Fruit fly (Drosophila melanogaster) Kc167 (cell line): ENCODE measurements around the gene upSET.

ENCODE experiments used
- Sin3A ChIP-seq: fragments of >200 bp; optimal IDR thresholded peaks from 2 replicates; lab custom pipeline; 2018; ENCODE audit warnings: missing external identifiers
- h ChIP-seq: fragments of >200 bp; optimal IDR thresholded peaks from 3 replicates; lab custom pipeline; 2018; ENCODE audit warnings: missing external identifiers
- psq ChIP-seq: fragments of >200 bp; optimal IDR thresholded peaks from 2 replicates; lab custom pipeline; 2017; ENCODE audit warnings: missing external identifiers
- ttk ChIP-seq: sonication (Bioruptor generic); optimal IDR thresholded peaks from 2 replicates; lab custom pipeline; 2017; ENCODE audit warnings: missing external identifiers

dm6 chr3L:14031171-14032126, 29.5 kb downstream of the upSET start, which contains the start of the genes CG6650 and endos:
- no peak for TF ChIP-seq h (lab: Kevin White, UChicago)
- no peak for TF ChIP-seq psq
- TF ChIP-seq Sin3A (lab: Kevin White, UChicago), result no peak
- no peak for TF ChIP-seq ttk (lab: Kevin White, UChicago)
